Fruit fly (Drosophila melanogaster): ENCODE measurements around the gene Nepl12.

DNA sequence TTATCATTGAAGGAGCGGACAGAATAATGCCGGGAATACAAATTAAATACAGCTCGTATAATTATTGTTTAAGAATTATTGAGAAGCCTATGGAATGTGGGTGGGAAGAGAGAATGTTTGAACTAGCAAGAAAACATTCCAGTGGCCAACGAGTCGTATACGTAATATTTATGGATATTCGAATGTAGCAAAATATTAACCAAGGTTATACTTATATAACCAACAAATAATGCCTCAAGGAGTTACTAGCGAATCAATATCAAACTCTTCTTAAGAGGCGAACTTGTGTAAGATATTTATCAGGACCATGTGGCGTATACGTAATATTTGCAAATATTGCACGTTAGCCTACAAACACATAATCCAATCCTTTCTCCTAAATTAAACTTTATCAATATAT is 9.9 kb upstream of the Nepl12 start:
- no peak for TF ChIP-seq EcR (GFP tag; optimal IDR thresholded peaks at IDR 0.05)
- no peak for TF ChIP-seq D1 (tag; optimal IDR thresholded peaks at IDR 0.05)
- TF ChIP-seq Pif1B (GFP tag; optimal IDR thresholded peaks at IDR 0.05), result no peak
- TF ChIP-seq CG14655 (GFP tag; optimal IDR thresholded peaks at IDR 0.05), result no peak
- TF ChIP-seq rn (GFP tag; IDR thresholded peaks at IDR 0.05), result no peak
- no peak for TF ChIP-seq Snoo (tag; optimal IDR thresholded peaks at IDR 0.05)
- no peak for TF ChIP-seq CG9948 (tag; optimal IDR thresholded peaks at IDR 0.05)
- TF ChIP-seq CG8159 (tag; optimal IDR thresholded peaks at IDR 0.05), result no peak
- no peak for TF ChIP-seq CG17806 (tag; optimal IDR thresholded peaks at IDR 0.05)
